Worm (Caenorhabditis elegans): ENCODE results near the gene VZK822L.2.
A peak's percentile ranks its signal among the peaks of the same experiment; 100 is the strongest.

Gene VZK822L.2

DNA sequence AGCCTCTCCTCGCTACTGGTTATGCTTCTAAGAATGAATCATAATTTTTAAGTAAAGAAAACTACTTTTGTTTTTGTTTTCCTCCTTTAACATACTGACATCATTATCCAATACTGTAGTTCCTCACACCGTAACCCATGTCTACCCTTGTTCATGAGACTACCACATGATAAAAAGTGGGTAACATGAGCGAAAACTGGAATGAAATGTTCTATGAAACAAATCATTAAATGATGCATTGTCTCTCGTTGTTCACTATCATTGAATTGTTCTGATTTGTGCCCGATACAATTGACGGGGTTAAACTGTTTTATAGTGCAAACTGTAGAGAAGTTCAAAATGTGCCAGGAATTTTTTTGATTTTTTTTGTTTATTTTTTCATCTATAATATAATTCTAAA lies 14.1 kb upstream of the VZK822L.2 start (continued):
- no peak for TF ChIP-seq snpc-4 (tag; optimal IDR thresholded peaks at IDR 0.05)
- no peak for TF ChIP-seq ama-1 (optimal IDR thresholded peaks at IDR 0.05)
- no peak for TF ChIP-seq elt-2 (tag; optimal IDR thresholded peaks at IDR 0.05)
- TF ChIP-seq ceh-8 (GFP tag; optimal IDR thresholded peaks at IDR 0.05), result no peak
- no peak for TF ChIP-seq sup-37 (GFP tag; optimal IDR thresholded peaks at IDR 0.05)
- TF ChIP-seq nhr-47 (tag; optimal IDR thresholded peaks at IDR 0.05), result no peak
- no peak for TF ChIP-seq fkh-8 (tag; optimal IDR thresholded peaks at IDR 0.05)
- TF ChIP-seq egl-13 (tag; optimal IDR thresholded peaks at IDR 0.05), result no peak
- TF ChIP-seq grh-1 (GFP tag; IDR thresholded peaks at IDR 0.05), result no peak
- no peak for TF ChIP-seq tlp-1 (tag; optimal IDR thresholded peaks at IDR 0.05)
- no peak for TF ChIP-seq pqm-1 (tag; optimal IDR thresholded peaks at IDR 0.05)
- no peak for TF ChIP-seq fkh-10 (GFP tag; optimal IDR thresholded peaks at IDR 0.05)
- TF ChIP-seq dsc-1 (tag; optimal IDR thresholded peaks at IDR 0.05), result no peak
- TF ChIP-seq irx-1 (tag; optimal IDR thresholded peaks at IDR 0.05), result no peak
- TF ChIP-seq nhr-77 (tag; optimal IDR thresholded peaks at IDR 0.05), result no peak
- TF ChIP-seq blmp-1 (tag; optimal IDR thresholded peaks at IDR 0.05), result peak; percentile 34

DNA sequence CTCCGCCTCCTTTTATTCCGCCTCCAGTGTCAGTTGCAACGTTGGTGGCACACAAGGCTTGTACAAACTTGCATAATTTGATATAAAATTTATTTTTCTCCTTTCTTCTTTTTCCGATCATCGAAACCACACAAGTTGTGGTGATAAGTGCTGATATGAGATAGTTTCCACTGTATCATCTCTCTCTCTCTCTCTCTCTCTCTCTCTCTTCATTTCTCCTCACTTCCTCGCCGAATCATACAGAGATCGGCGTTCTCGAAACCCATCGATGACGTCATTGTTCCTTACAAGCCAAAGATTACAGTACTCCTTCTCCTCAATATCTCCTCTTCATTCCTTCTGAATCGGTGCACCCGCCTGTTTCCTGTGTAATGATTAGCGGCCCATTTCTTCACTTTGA lies 12.5 kb upstream of the VZK822L.2 start, which contains the start of gene nhr-43:
nhr-43 (plus strand) TSS at position 233 of the 400 bp plus-strand sequence.
- TF ChIP-seq elt-3 (tag; optimal IDR thresholded peaks at IDR 0.05), result peak in 2 of 6 experiments; percentile 8 to 30
- peak; percentile 62 for TF ChIP-seq blmp-1 (tag; optimal IDR thresholded peaks at IDR 0.05)
- no peak for TF ChIP-seq tlp-1 (tag; optimal IDR thresholded peaks at IDR 0.05)
- peak; percentile 72 for TF ChIP-seq nhr-85 (tag)
- TF ChIP-seq nhr-71 (tag; optimal IDR thresholded peaks at IDR 0.05), result peak; percentile 48
- no peak for TF ChIP-seq egl-27 (tag; optimal IDR thresholded peaks at IDR 0.05)
- TF ChIP-seq nhr-20 (tag; optimal IDR thresholded peaks at IDR 0.05), result peak; percentile 28

ce11 chrIV:11900399-11900798 lies 11.4 kb upstream of the VZK822L.2 start:
- TF ChIP-seq nhr-47 (tag; optimal IDR thresholded peaks at IDR 0.05) (no peak), nhr-85 (tag) (peak; percentile 14), nhr-84 (tag; optimal IDR thresholded peaks at IDR 0.05) (no peak), F16B12.6 (tag; optimal IDR thresholded peaks at IDR 0.05) (no peak), pqm-1 (tag; optimal IDR thresholded peaks at IDR 0.05) (no peak)

DNA sequence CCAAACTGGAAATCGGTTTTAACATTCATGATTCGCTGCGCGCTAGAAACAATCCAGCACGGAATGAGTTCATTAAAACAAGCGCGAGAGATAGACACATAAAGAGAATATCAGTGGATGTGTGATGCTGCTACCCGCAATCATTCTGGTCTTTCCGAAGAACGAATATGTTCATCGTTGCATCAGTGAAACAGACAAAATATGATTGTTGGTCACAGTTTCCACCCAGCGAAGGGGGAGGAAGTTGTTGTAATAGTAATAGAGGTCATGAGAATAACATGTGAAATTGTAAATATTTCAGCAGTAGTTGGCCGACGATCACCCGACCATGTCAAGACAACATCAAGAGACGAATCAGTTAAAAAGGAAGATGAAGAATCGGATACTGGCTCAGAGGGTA lies 10.6 kb upstream of the VZK822L.2 start:
- TF ChIP-seq mep-1 (tag; optimal IDR thresholded peaks at IDR 0.05) (no peak), blmp-1 (tag; optimal IDR thresholded peaks at IDR 0.05) (peak; percentile 32), unc-62 (GFP tag; optimal IDR thresholded peaks at IDR 0.05) (no peak), nhr-71 (tag; optimal IDR thresholded peaks at IDR 0.05) (peak; percentile 29), fkh-10 (GFP tag; optimal IDR thresholded peaks at IDR 0.05) (no peak), unc-130 (tag; optimal IDR thresholded peaks at IDR 0.05) (no peak), ceh-82 (tag; optimal IDR thresholded peaks at IDR 0.05) (no peak), aha-1 (tag; optimal IDR thresholded peaks at IDR 0.05) (no peak), lin-13 (GFP tag; optimal IDR thresholded peaks at IDR 0.05) (no peak), lin-14 (GFP tag; optimal IDR thresholded peaks at IDR 0.05) (no peak), alr-1 (tag; optimal IDR thresholded peaks at IDR 0.05; ENCODE audit: borderline replicate concordance) (no peak), ceh-90 (tag; optimal IDR thresholded peaks at IDR 0.05) (no peak), egl-13 (tag; optimal IDR thresholded peaks at IDR 0.05) (no peak), elt-3 (tag; optimal IDR thresholded peaks at IDR 0.05) (peak in 1 of 6 experiments; percentile 26), hlh-4 (tag; optimal IDR thresholded peaks at IDR 0.05) (no peak), egl-27 (tag; optimal IDR thresholded peaks at IDR 0.05) (no peak), lir-3 (tag; optimal IDR thresholded peaks at IDR 0.05; ENCODE audit: poor library complexity) (no peak), lsy-2 (tag; optimal IDR thresholded peaks at IDR 0.05) (no peak), nhr-77 (tag; optimal IDR thresholded peaks at IDR 0.05) (no peak), efl-3 (GFP tag; optimal IDR thresholded peaks at IDR 0.05) (no peak), fkh-8 (tag; optimal IDR thresholded peaks at IDR 0.05) (no peak), nhr-85 (tag) (peak; percentile 6), nhr-12 (tag; optimal IDR thresholded peaks at IDR 0.05) (no peak), swsn-7 (tag; optimal IDR thresholded peaks at IDR 0.05) (no peak), sox-4 (tag; optimal IDR thresholded peaks at IDR 0.05) (no peak), lin-39 (tag; optimal IDR thresholded peaks at IDR 0.05) (no peak), nhr-19 (GFP tag; conservative IDR thresholded peaks at IDR 0.05) (0 out of 2 replicates have a peak, but pooled peaks have one; percentile 6), ceh-63 (GFP tag; optimal IDR thresholded peaks at IDR 0.05) (no peak), jun-1 (tag; optimal IDR thresholded peaks at IDR 0.05) (no peak), sptf-1 (tag; optimal IDR thresholded peaks at IDR 0.05) (no peak), rnt-1 (tag; optimal IDR thresholded peaks at IDR 0.05) (no peak), lin-35 (GFP tag; optimal IDR thresholded peaks at IDR 0.05) (peak in 1 of 2 experiments; percentile 32), fkh-4 (tag; optimal IDR thresholded peaks at IDR 0.05; ENCODE audit: borderline replicate concordance) (no peak)
